Fruit fly (Drosophila melanogaster): ENCODE measurements around the gene CG9512.

Gene CG9512

DNA sequence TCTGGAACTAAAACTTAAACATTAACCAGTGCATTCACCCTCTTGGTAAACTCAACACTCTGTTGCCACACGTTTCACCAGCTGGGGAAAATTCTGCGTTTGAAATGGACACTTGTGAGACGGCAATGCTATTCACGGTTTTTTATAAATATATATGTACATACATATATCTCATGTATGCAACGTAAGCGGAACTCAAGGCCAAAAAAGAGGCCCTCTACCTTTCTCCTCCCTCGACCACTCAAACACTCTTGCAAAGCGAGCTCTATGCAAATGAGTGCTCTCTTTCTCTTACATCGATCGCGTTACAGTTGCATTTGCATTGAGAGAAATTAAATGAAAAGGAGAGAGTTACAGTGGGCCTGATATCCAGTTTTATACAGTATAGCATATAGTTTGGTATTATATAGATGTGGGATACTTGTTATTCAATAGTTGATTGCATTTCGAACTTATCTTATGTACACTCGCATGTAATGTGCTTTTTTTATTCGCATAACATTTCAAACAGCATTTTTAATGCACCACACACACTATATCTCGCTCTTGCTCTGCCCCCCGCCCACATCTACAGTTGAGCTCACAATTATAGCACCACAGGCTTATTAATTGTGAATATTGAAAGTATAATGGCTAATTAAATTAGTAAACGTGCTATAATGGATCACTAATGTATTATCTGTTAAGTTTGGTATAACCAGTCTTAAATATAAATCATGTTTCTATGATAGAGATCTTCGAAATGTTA, 46.9 kb upstream of the CG9512 start (continued):
- TF ChIP-seq CG8765 (GFP tag; IDR thresholded peaks at IDR 0.05) (no peak), CG14710 (tag; optimal IDR thresholded peaks at IDR 0.05) (peak; percentile 49), CG2116 (GFP tag; optimal IDR thresholded peaks at IDR 0.05) (no peak), dpn (GFP tag; optimal IDR thresholded peaks at IDR 0.05) (peak in 1 of 2 experiments; percentile 63), p53 (GFP tag; optimal IDR thresholded peaks at IDR 0.05) (no peak), salm (tag; optimal IDR thresholded peaks at IDR 0.05) (peak; percentile 24), Eip74EF (GFP tag; optimal IDR thresholded peaks at IDR 0.05) (peak in 1 of 2 experiments; percentile 61), CG10366 (GFP tag; IDR thresholded peaks at IDR 0.05) (peak; percentile 43), CG13894 (tag; optimal IDR thresholded peaks at IDR 0.05) (no peak), CG30403 (GFP tag; optimal IDR thresholded peaks at IDR 0.05) (peak; percentile 57), fd64A (GFP tag; optimal IDR thresholded peaks at IDR 0.05) (peak; percentile 51), CG17359 (tag; optimal IDR thresholded peaks at IDR 0.05) (peak; percentile 72), prd (optimal IDR thresholded peaks at IDR 0.05) (no peak), prd (GFP tag; IDR thresholded peaks at IDR 0.05) (peak; percentile 60), ATbp (GFP tag; optimal IDR thresholded peaks at IDR 0.05) (peak; percentile 60), bowl (GFP tag; IDR thresholded peaks at IDR 0.05) (no peak), Adf1 (GFP tag; IDR thresholded peaks at IDR 0.05) (no peak), Nf-YA (GFP tag; IDR thresholded peaks at IDR 0.05) (no peak), hth (optimal IDR thresholded peaks at IDR 0.05) (no peak), CG30431 (GFP tag; optimal IDR thresholded peaks at IDR 0.05) (peak; percentile 31), jing (GFP tag; optimal IDR thresholded peaks at IDR 0.05) (peak; percentile 25), sc (optimal IDR thresholded peaks at IDR 0.05) (no peak), sc (GFP tag; optimal IDR thresholded peaks at IDR 0.05) (no peak), CG18619 (GFP tag; optimal IDR thresholded peaks at IDR 0.05) (no peak)

DNA sequence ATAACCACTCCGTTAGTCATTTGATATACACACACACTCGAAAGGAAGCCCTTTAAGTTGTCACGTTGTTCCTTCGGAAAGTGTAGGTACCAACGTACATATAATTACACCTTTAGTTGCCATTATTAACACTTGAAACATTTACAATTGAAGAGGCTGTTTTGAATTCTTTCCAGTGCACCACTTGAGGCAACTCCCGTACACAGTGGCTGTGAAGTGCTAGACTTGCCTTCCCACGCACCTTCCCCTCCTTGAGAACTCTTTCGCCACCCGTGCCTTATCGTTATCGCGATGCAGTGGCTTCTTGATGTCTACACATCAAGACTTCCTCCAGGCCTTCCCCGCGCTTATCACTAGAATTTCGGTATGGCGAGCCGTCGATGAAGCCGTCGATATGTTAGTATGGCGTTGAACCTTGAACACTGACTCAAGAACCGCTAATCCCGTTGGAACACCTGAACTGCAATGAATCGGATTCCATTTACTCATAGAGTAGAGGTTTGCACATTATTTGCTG, 46.1 kb upstream of the CG9512 start:
- TF ChIP-seq tio (GFP tag; optimal IDR thresholded peaks at IDR 0.05), result no peak
- TF ChIP-seq grn (GFP tag; optimal IDR thresholded peaks at IDR 0.05), result peak; percentile 85
- peak; percentile 4; the same call in 1 of the 2 replicates for TF ChIP-seq vvl (GFP tag; IDR thresholded peaks at IDR 0.05)
- no peak for TF ChIP-seq CoRest (tag; optimal IDR thresholded peaks at IDR 0.05)
- no peak for TF ChIP-seq Oli (tag; optimal IDR thresholded peaks at IDR 0.05)
- TF ChIP-seq ato (GFP tag; IDR thresholded peaks at IDR 0.05; ENCODE audit: partially characterized antibody), result no peak
- no peak for TF ChIP-seq pnt (GFP tag; optimal IDR thresholded peaks at IDR 0.05)
- no peak for TF ChIP-seq Hsf (GFP tag; optimal IDR thresholded peaks at IDR 0.05)
- no peak for TF ChIP-seq CG17912 (GFP tag; optimal IDR thresholded peaks at IDR 0.05)
- no peak for TF ChIP-seq CTCF (GFP tag; optimal IDR thresholded peaks at IDR 0.05)
- no peak for TF ChIP-seq Mrtf (GFP tag; IDR thresholded peaks at IDR 0.05)
- TF ChIP-seq chinmo (GFP tag; IDR thresholded peaks at IDR 0.05; ENCODE audit: partially characterized antibody), result 0 out of 4 replicates have a peak, but pooled peaks have one; percentile 11
- TF ChIP-seq CG11504 (tag; optimal IDR thresholded peaks at IDR 0.05), result no peak
- TF ChIP-seq stc (GFP tag; IDR thresholded peaks at IDR 0.05), result no peak
- no peak for TF ChIP-seq zfh2 (GFP tag; optimal IDR thresholded peaks at IDR 0.05)
- no peak for TF ChIP-seq tx (GFP tag; optimal IDR thresholded peaks at IDR 0.05)
- TF ChIP-seq da (GFP tag; optimal IDR thresholded peaks at IDR 0.05), result no peak
- TF ChIP-seq inv (GFP tag; IDR thresholded peaks at IDR 0.05; ENCODE audit: partially characterized antibody), result no peak
- TF ChIP-seq YL-1 (GFP tag; optimal IDR thresholded peaks at IDR 0.05), result no peak
- TF ChIP-seq dm (GFP tag; optimal IDR thresholded peaks at IDR 0.05), result no peak
- TF ChIP-seq Mad (GFP tag; optimal IDR thresholded peaks at IDR 0.05), result no peak
- TF ChIP-seq Med (GFP tag), result peak; percentile 71
- TF ChIP-seq CG31365 (tag; optimal IDR thresholded peaks at IDR 0.05), result no peak
- TF ChIP-seq CG17829 (tag; optimal IDR thresholded peaks at IDR 0.05), result no peak
- peak; percentile 15; the same call in 1 of the 2 replicates for TF ChIP-seq slbo (GFP tag; IDR thresholded peaks at IDR 0.05)
- no peak for TF ChIP-seq Dll (GFP tag; IDR thresholded peaks at IDR 0.05; ENCODE audit: partially characterized antibody)
- TF ChIP-seq H15 (GFP tag; IDR thresholded peaks at IDR 0.05), result no peak
- no peak for TF ChIP-seq Myb (GFP tag; optimal IDR thresholded peaks at IDR 0.05)
